Fruit fly (Drosophila melanogaster) whole organism, adult: ENCODE data around the gene Cpr78E.

Source experiments
- CG11617 ChIP-seq: fragments of 200-800 bp; sonication (Bioruptor generic); optimal IDR thresholded peaks from 2 replicates; lab custom pipeline; 2017; ENCODE audit warnings: mild to moderate bottlenecking, missing biosample characterization, missing genetic modification reagents, missing genetic modification characterization
- CG12768 ChIP-seq: fragments of 200-800 bp; sonication (Bioruptor generic); optimal IDR thresholded peaks from 2 replicates; lab custom pipeline; 2017; ENCODE audit warnings: missing biosample characterization, missing genetic modification characterization, mild to moderate bottlenecking, moderate library complexity, missing genetic modification reagents
- CG14711 ChIP-seq: fragments of 200-800 bp; sonication (Bioruptor generic); optimal IDR thresholded peaks from 2 replicates; lab custom pipeline; 2018; ENCODE audit warnings: missing biosample characterization, mild to moderate bottlenecking, missing genetic modification characterization, moderate library complexity
- CG1620 ChIP-seq: fragments of 200-800 bp; sonication (Bioruptor generic); optimal IDR thresholded peaks from 2 replicates; lab custom pipeline; 2016; ENCODE audit warnings: missing biosample characterization, missing genetic modification characterization
- CG33017 ChIP-seq: fragments of 200-800 bp; sonication (Bioruptor generic); optimal IDR thresholded peaks from 2 replicates; lab custom pipeline; 2018; ENCODE audit warnings: missing biosample characterization, mild to moderate bottlenecking, missing genetic modification characterization, moderate library complexity
- CG5204 ChIP-seq: fragments of 200-800 bp; sonication (Bioruptor generic); optimal IDR thresholded peaks from 2 replicates; lab custom pipeline; 2016; ENCODE audit warnings: missing biosample characterization, missing genetic modification characterization
- CG7045 ChIP-seq: fragments of 200-800 bp; sonication (Bioruptor generic); optimal IDR thresholded peaks from 2 replicates; lab custom pipeline; 2017; ENCODE audit warnings: missing biosample characterization, mild to moderate bottlenecking, missing genetic modification characterization
- CG7101 ChIP-seq: fragments of 200-800 bp; sonication (Bioruptor generic); optimal IDR thresholded peaks from 2 replicates; lab custom pipeline; 2018; ENCODE audit warnings: missing biosample characterization, mild to moderate bottlenecking, missing genetic modification characterization, moderate library complexity
- Clk ChIP-seq: fragments of 200-800 bp; sonication (Bioruptor generic); optimal IDR thresholded peaks from 2 replicates; lab custom pipeline; 2017; ENCODE audit warnings: missing biosample characterization, missing genetic modification characterization
- Crg-1 ChIP-seq: fragments of 200-800 bp; sonication (Bioruptor generic); optimal IDR thresholded peaks from 2 replicates; lab custom pipeline; 2016; ENCODE audit warnings: missing biosample characterization, missing genetic modification characterization
- Hr96 ChIP-seq: fragments of 200-800 bp; sonication (Bioruptor generic); optimal IDR thresholded peaks from 2 replicates; lab custom pipeline; 2016; ENCODE audit warnings: missing biosample characterization, missing genetic modification characterization
- Mnt ChIP-seq: fragments of 200-800 bp; sonication (Bioruptor generic); optimal IDR thresholded peaks from 2 replicates; lab custom pipeline; 2016; ENCODE audit warnings: missing biosample characterization, mild to moderate bottlenecking, missing genetic modification characterization
- bab1 ChIP-seq: fragments of 200-800 bp; sonication (Bioruptor generic); optimal IDR thresholded peaks from 3 replicates; lab custom pipeline; 2019; ENCODE audit warnings: missing biosample characterization, mild to moderate bottlenecking, missing genetic modification characterization, moderate library complexity
- cic ChIP-seq: fragments of 200-800 bp; sonication (Bioruptor generic); optimal IDR thresholded peaks from 2 replicates; lab custom pipeline; 2017; ENCODE audit warnings: missing biosample characterization, mild to moderate bottlenecking, missing genetic modification characterization, moderate library complexity
- cnc ChIP-seq, 2 experiments: fragments of >200 bp; optimal IDR thresholded peaks; 2 replicates each; lab custom pipeline; 2017
- kay ChIP-seq: fragments of 200-800 bp; sonication (Bioruptor generic); peaks from one replicate; lab custom pipeline; 2016; ENCODE audit warnings: missing biosample characterization, missing genetic modification characterization, borderline replicate concordance
- ovo ChIP-seq: fragments of 200-800 bp; sonication (Bioruptor generic); optimal IDR thresholded peaks from 2 replicates; lab custom pipeline; 2016; ENCODE audit warnings: missing biosample characterization, missing genetic modification characterization
- pad ChIP-seq: fragments of 200-800 bp; sonication (Bioruptor generic); optimal IDR thresholded peaks from 3 replicates; lab custom pipeline; 2017; ENCODE audit warnings: missing biosample characterization, missing genetic modification characterization, mild to moderate bottlenecking, moderate library complexity, missing genetic modification reagents
- tj ChIP-seq: fragments of 200-800 bp; sonication (Bioruptor generic); optimal IDR thresholded peaks from 3 replicates; lab custom pipeline; 2017; ENCODE audit warnings: missing biosample characterization, mild to moderate bottlenecking, missing genetic modification characterization, moderate library complexity
- toe ChIP-seq: fragments of 200-800 bp; sonication (Bioruptor generic); optimal IDR thresholded peaks from 2 replicates; lab custom pipeline; 2016; ENCODE audit warnings: missing biosample characterization, missing genetic modification characterization

Cpr78E gene

dm6 chr3L:21666880-21667279 is at the start of gene Cpr78E:
Cpr78E (minus strand) TSS chr3L:21666980.
- TF ChIP-seq CG7045 (GFP tag; lab: Kevin White, UChicago) (no peak), CG12768 (GFP tag; lab: Kevin White, UChicago) (no peak), pad (GFP tag; lab: Kevin White, UChicago) (no peak), Mnt (GFP tag; lab: Kevin White, UChicago) (no peak), kay (GFP tag; lab: Kevin White, UChicago) (no peak), CG5204 (GFP tag; lab: Kevin White, UChicago) (no peak), cnc (optimal IDR thresholded peaks at IDR 0.05; lab: Kevin White, UChicago) (no peak), CG1620 (GFP tag; lab: Kevin White, UChicago) (no peak)

- TF ChIP-seq ovo (GFP tag; lab: Kevin White, UChicago) (no peak), kay (GFP tag; lab: Kevin White, UChicago) (no peak), CG1620 (GFP tag; lab: Kevin White, UChicago) (no peak), CG5204 (GFP tag; lab: Kevin White, UChicago) (no peak), bab1 (no peak), CG11617 (GFP tag; lab: Kevin White, UChicago) (no peak), pad (GFP tag; lab: Kevin White, UChicago) (no peak), Clk (GFP tag; lab: Kevin White, UChicago) (no peak), Crg-1 (GFP tag; lab: Kevin White, UChicago) (no peak), CG33017 (tag; lab: Kevin White, UChicago) (no peak), CG12768 (GFP tag; lab: Kevin White, UChicago) (no peak), CG7101 (tag; lab: Kevin White, UChicago) (no peak)
Measured at dm6 chr3L:21715974-21716373, 49.2 kb upstream of the Cpr78E start.

- TF ChIP-seq CG5204 (GFP tag; lab: Kevin White, UChicago), result no peak
- no peak for TF ChIP-seq Clk (GFP tag; lab: Kevin White, UChicago)
- TF ChIP-seq Hr96 (GFP tag; lab: Kevin White, UChicago), result no peak
- no peak for TF ChIP-seq CG33017 (tag; lab: Kevin White, UChicago)
- no peak for TF ChIP-seq Mnt (GFP tag; lab: Kevin White, UChicago)
- no peak for TF ChIP-seq cic
- no peak for TF ChIP-seq pad (GFP tag; lab: Kevin White, UChicago)
- TF ChIP-seq Crg-1 (GFP tag; lab: Kevin White, UChicago), result no peak
- no peak for TF ChIP-seq CG1620 (GFP tag; lab: Kevin White, UChicago)
- TF ChIP-seq CG7045 (GFP tag; lab: Kevin White, UChicago), result no peak
- TF ChIP-seq bab1, result no peak
- TF ChIP-seq cnc (optimal IDR thresholded peaks at IDR 0.05; lab: Kevin White, UChicago), result no peak
- TF ChIP-seq kay (GFP tag; lab: Kevin White, UChicago), result no peak
- no peak for TF ChIP-seq CG12768 (GFP tag; lab: Kevin White, UChicago)
- TF ChIP-seq CG14711 (tag; lab: Kevin White, UChicago), result no peak
- no peak for TF ChIP-seq toe
Measured at dm6 chr3L:21709785-21710591, 43.2 kb upstream of the Cpr78E start.

dm6 chr3L:21706144-21706926 is 39.6 kb upstream of the Cpr78E start, which contains the start of gene CG32447:
CG32447 (minus strand) TSS chr3L:21706365.
- TF ChIP-seq pad (GFP tag; lab: Kevin White, UChicago), result no peak
- TF ChIP-seq cic, result no peak
- no peak for TF ChIP-seq Hr96 (GFP tag; lab: Kevin White, UChicago)
- TF ChIP-seq tj, result no peak
- no peak for TF ChIP-seq cnc (optimal IDR thresholded peaks at IDR 0.05; lab: Kevin White, UChicago)
- TF ChIP-seq Mnt (GFP tag; lab: Kevin White, UChicago), result no peak
- no peak for TF ChIP-seq CG33017 (tag; lab: Kevin White, UChicago)
- TF ChIP-seq CG11617 (GFP tag; lab: Kevin White, UChicago), result no peak
- no peak for TF ChIP-seq ovo (GFP tag; lab: Kevin White, UChicago)
- no peak for TF ChIP-seq CG12768 (GFP tag; lab: Kevin White, UChicago)
- TF ChIP-seq CG5204 (GFP tag; lab: Kevin White, UChicago), result no peak
- no peak for TF ChIP-seq bab1
- TF ChIP-seq toe, result no peak
- no peak for TF ChIP-seq CG14711 (tag; lab: Kevin White, UChicago)
- TF ChIP-seq CG7045 (GFP tag; lab: Kevin White, UChicago), result no peak
- TF ChIP-seq kay (GFP tag; lab: Kevin White, UChicago), result no peak
- TF ChIP-seq Clk (GFP tag; lab: Kevin White, UChicago), result no peak
- TF ChIP-seq CG1620 (GFP tag; lab: Kevin White, UChicago), result no peak
- no peak for TF ChIP-seq Crg-1 (GFP tag; lab: Kevin White, UChicago)

- no peak for TF ChIP-seq pad (GFP tag; lab: Kevin White, UChicago)
- TF ChIP-seq CG1620 (GFP tag; lab: Kevin White, UChicago), result no peak
- no peak for TF ChIP-seq toe
- TF ChIP-seq Mnt (GFP tag; lab: Kevin White, UChicago), result no peak
- no peak for TF ChIP-seq CG12768 (GFP tag; lab: Kevin White, UChicago)
- TF ChIP-seq Hr96 (GFP tag; lab: Kevin White, UChicago), result no peak
- no peak for TF ChIP-seq CG7045 (GFP tag; lab: Kevin White, UChicago)
- no peak for TF ChIP-seq cic
- no peak for TF ChIP-seq cnc (optimal IDR thresholded peaks at IDR 0.05; lab: Kevin White, UChicago)
- TF ChIP-seq CG5204 (GFP tag; lab: Kevin White, UChicago), result no peak
- TF ChIP-seq Clk (GFP tag; lab: Kevin White, UChicago), result no peak
- no peak for TF ChIP-seq tj
- TF ChIP-seq bab1, result no peak
- TF ChIP-seq ovo (GFP tag; lab: Kevin White, UChicago), result no peak
- TF ChIP-seq CG11617 (GFP tag; lab: Kevin White, UChicago), result no peak
- no peak for TF ChIP-seq Crg-1 (GFP tag; lab: Kevin White, UChicago)
Measured at dm6 chr3L:21700945-21701344, 34.2 kb upstream of the Cpr78E start.
